Fruit fly (Drosophila melanogaster) whole organism, embryonic: ENCODE results near the gene CG18428.
A peak's percentile ranks its signal among the peaks of the same experiment; 100 is the strongest.

ENCODE experiments used
- CG10462 ChIP-seq: fragments of 200-800 bp; sonication (Bioruptor generic); optimal IDR thresholded peaks from 2 replicates; lab custom pipeline; 2016; ENCODE audit warnings: missing biosample characterization, missing genetic modification characterization
- CG10959 ChIP-seq: fragments of 200-800 bp; sonication (Bioruptor generic); IDR thresholded peaks from 2 replicates; pipeline ENCODE4 v1.3.6; 2022; ENCODE audit warnings: missing biosample characterization, missing genetic modification characterization
- CG11695 ChIP-seq: fragments of 200-800 bp; sonication (Bioruptor generic); IDR thresholded peaks from 3 replicates; pipeline ENCODE4 v1.3.6; 2022; ENCODE audit warnings: missing biosample characterization, missing genetic modification characterization
- CG12155 ChIP-seq: fragments of 200-800 bp; sonication (Bioruptor generic); optimal IDR thresholded peaks from 3 replicates; lab custom pipeline; 2016; ENCODE audit warnings: missing biosample characterization, missing genetic modification characterization
- CG14050 ChIP-seq: fragments of 200-800 bp; sonication (Bioruptor generic); IDR thresholded peaks from 3 replicates; pipeline ENCODE4 v1.3.6; 2022; ENCODE audit warnings: missing biosample characterization, missing genetic modification characterization
- CG16815 ChIP-seq: fragments of 200-800 bp; sonication (Bioruptor generic); optimal IDR thresholded peaks from 3 replicates; lab custom pipeline; 2017; ENCODE audit warnings: missing biosample characterization, mild to moderate bottlenecking, missing genetic modification characterization
- CG3065 ChIP-seq: fragments of 200-800 bp; sonication (Bioruptor generic); optimal IDR thresholded peaks from 2 replicates; lab custom pipeline; 2016; ENCODE audit warnings: missing biosample characterization, missing genetic modification characterization
- CG31365 ChIP-seq: fragments of 200-800 bp; sonication (Bioruptor generic); optimal IDR thresholded peaks from 2 replicates; lab custom pipeline; 2018; ENCODE audit warnings: missing biosample characterization, mild to moderate bottlenecking, missing genetic modification characterization
- CG32772 ChIP-seq: fragments of 200-800 bp; sonication (Bioruptor generic); IDR thresholded peaks from 2 replicates; pipeline ENCODE4 v1.3.6; 2022; ENCODE audit warnings: missing biosample characterization, missing genetic modification characterization
- CG3838 ChIP-seq: fragments of 200-800 bp; sonication (Bioruptor generic); optimal IDR thresholded peaks from 3 replicates; lab custom pipeline; 2016; ENCODE audit warnings: missing biosample characterization, missing genetic modification characterization
- CG42726 ChIP-seq: fragments of 200-800 bp; sonication (Bioruptor generic); IDR thresholded peaks from 2 replicates; pipeline ENCODE4 v1.3.6; 2022; ENCODE audit warnings: missing biosample characterization, missing genetic modification characterization; ENCODE audit not compliant: partially characterized antibody
- CG4328 ChIP-seq: fragments of 200-800 bp; sonication (Bioruptor generic); optimal IDR thresholded peaks from 3 replicates; lab custom pipeline; 2017; ENCODE audit warnings: missing biosample characterization, missing genetic modification reagents, missing genetic modification characterization
- CG6683 ChIP-seq: fragments of 200-800 bp; sonication (Bioruptor generic); optimal IDR thresholded peaks from 2 replicates; lab custom pipeline; 2017; ENCODE audit warnings: missing biosample characterization, mild to moderate bottlenecking, missing genetic modification characterization, missing genetic modification reagents
- CG7271 ChIP-seq: fragments of 200-800 bp; sonication (Bioruptor generic); optimal IDR thresholded peaks from 2 replicates; lab custom pipeline; 2018; ENCODE audit warnings: missing biosample characterization, mild to moderate bottlenecking, missing genetic modification characterization, moderate library complexity
- CG7987 ChIP-seq: fragments of 200-800 bp; sonication (Bioruptor generic); optimal IDR thresholded peaks from 2 replicates; lab custom pipeline; 2018; ENCODE audit warnings: missing biosample characterization, mild to moderate bottlenecking, missing genetic modification characterization, moderate library complexity
- CG9437 ChIP-seq: fragments of 200-800 bp; sonication (Bioruptor generic); optimal IDR thresholded peaks from 2 replicates; lab custom pipeline; 2018; ENCODE audit warnings: missing biosample characterization, mild to moderate bottlenecking, missing genetic modification characterization
- CG9609 ChIP-seq: fragments of 200-800 bp; sonication (Bioruptor generic); optimal IDR thresholded peaks from 3 replicates; lab custom pipeline; 2016; ENCODE audit warnings: missing biosample characterization, missing genetic modification characterization
- Chrac-16 ChIP-seq: fragments of 200-800 bp; sonication (Bioruptor generic); optimal IDR thresholded peaks from 3 replicates; lab custom pipeline; 2016; ENCODE audit warnings: missing biosample characterization, missing genetic modification characterization
- D19A ChIP-seq: fragments of 200-800 bp; optimal IDR thresholded peaks from 3 replicates; lab custom pipeline; 2019; ENCODE audit warnings: missing biosample characterization, mild to moderate bottlenecking, missing genetic modification characterization, moderate library complexity
- Dek ChIP-seq: fragments of 200-800 bp; sonication (Bioruptor generic); optimal IDR thresholded peaks from 3 replicates; lab custom pipeline; 2019; ENCODE audit warnings: missing biosample characterization, mild to moderate bottlenecking, missing genetic modification characterization, moderate library complexity
- Ets65A ChIP-seq: fragments of 200-800 bp; sonication (Bioruptor generic); peaks from one replicate; lab custom pipeline; 2016; ENCODE audit warnings: missing biosample characterization, missing genetic modification characterization
- Fer2 ChIP-seq: fragments of 200-800 bp; sonication (Bioruptor generic); optimal IDR thresholded peaks from 2 replicates; lab custom pipeline; 2018; ENCODE audit warnings: missing biosample characterization, mild to moderate bottlenecking, missing genetic modification characterization, moderate library complexity
- Hand ChIP-seq: fragments of 200-800 bp; sonication (Bioruptor generic); optimal IDR thresholded peaks from 2 replicates; lab custom pipeline; 2017; ENCODE audit warnings: mild to moderate bottlenecking, missing biosample characterization, missing genetic modification reagents, missing genetic modification characterization
- NC2β ChIP-seq: fragments of 200-800 bp; sonication (Bioruptor generic); optimal IDR thresholded peaks from 2 replicates; lab custom pipeline; 2016; ENCODE audit warnings: missing biosample characterization, missing genetic modification characterization
- Nf-YA ChIP-seq: fragments of 200-800 bp; sonication (Bioruptor generic); IDR thresholded peaks from 2 replicates; pipeline ENCODE4 v1.3.6; 2022; ENCODE audit warnings: missing biosample characterization, missing genetic modification characterization
- Pdp1 ChIP-seq, 2 experiments: fragments of 200-800 bp; sonication (Bioruptor generic); optimal IDR thresholded peaks; 3 replicates each; lab custom pipeline; 2016; ENCODE audit warnings: missing biosample characterization in 2 of 2, missing genetic modification characterization in 2 of 2, mild to moderate bottlenecking in 1 of 2, moderate library complexity in 1 of 2
- Spps ChIP-seq: fragments of 200-800 bp; sonication (Bioruptor generic); optimal IDR thresholded peaks from 2 replicates; lab custom pipeline; 2018; ENCODE audit warnings: missing biosample characterization, mild to moderate bottlenecking, missing genetic modification characterization
- TFAM ChIP-seq: fragments of 200-800 bp; sonication (Bioruptor generic); optimal IDR thresholded peaks from 2 replicates; lab custom pipeline; 2017; ENCODE audit warnings: missing biosample characterization, missing genetic modification characterization, inconsistent platforms
- abd-A ChIP-seq: fragments of 200-800 bp; sonication (Bioruptor generic); optimal IDR thresholded peaks from 3 replicates; lab custom pipeline; 2019; ENCODE audit warnings: missing biosample characterization, mild to moderate bottlenecking, missing genetic modification characterization, moderate library complexity
- ac ChIP-seq: fragments of 200-800 bp; sonication (Bioruptor generic); optimal IDR thresholded peaks from 3 replicates; lab custom pipeline; 2017; ENCODE audit warnings: missing biosample characterization, mild to moderate bottlenecking, missing genetic modification characterization
- crp ChIP-seq, 2 experiments: fragments of 200-800 bp; sonication (Bioruptor generic); optimal IDR thresholded peaks; 2 replicates in 1 of 2; 3 replicates in 1 of 2; lab custom pipeline; 2017; ENCODE audit warnings: missing biosample characterization in 2 of 2, missing genetic modification characterization in 2 of 2, mild to moderate bottlenecking in 1 of 2, moderate library complexity in 1 of 2
- danr ChIP-seq: fragments of 200-800 bp; sonication (Bioruptor generic); IDR thresholded peaks from 2 replicates; pipeline ENCODE4 v1.3.6; 2022; ENCODE audit warnings: missing biosample characterization, missing genetic modification characterization
- fd102C ChIP-seq: fragments of 200-800 bp; sonication (Bioruptor generic); optimal IDR thresholded peaks from 2 replicates; lab custom pipeline; 2018; ENCODE audit warnings: missing biosample characterization, mild to moderate bottlenecking, missing genetic modification characterization, moderate library complexity
- fd3F ChIP-seq: fragments of 200-800 bp; sonication (Bioruptor generic); optimal IDR thresholded peaks from 2 replicates; lab custom pipeline; 2018; ENCODE audit warnings: missing biosample characterization, mild to moderate bottlenecking, missing genetic modification characterization, moderate library complexity
- fd96Cb ChIP-seq: fragments of 200-800 bp; sonication (Bioruptor generic); optimal IDR thresholded peaks from 2 replicates; lab custom pipeline; 2018; ENCODE audit warnings: missing biosample characterization, mild to moderate bottlenecking, missing genetic modification characterization, moderate library complexity
- ftz-f1 ChIP-seq: fragments of 200-800 bp; sonication (Bioruptor generic); optimal IDR thresholded peaks from 2 replicates; lab custom pipeline; 2016; ENCODE audit warnings: missing biosample characterization, missing genetic modification characterization
- gem ChIP-seq: fragments of 200-800 bp; sonication (Bioruptor generic); optimal IDR thresholded peaks from 2 replicates; lab custom pipeline; 2019; ENCODE audit warnings: missing biosample characterization, mild to moderate bottlenecking, missing genetic modification characterization, moderate library complexity
- gt ChIP-seq: fragments of 200-800 bp; sonication (Bioruptor generic); IDR thresholded peaks from 2 replicates; pipeline ENCODE4 v1.3.6; 2022; ENCODE audit warnings: missing biosample characterization, missing genetic modification characterization
- her ChIP-seq: fragments of 200-800 bp; sonication (Bioruptor generic); optimal IDR thresholded peaks from 2 replicates; lab custom pipeline; 2016; ENCODE audit warnings: missing biosample characterization, missing genetic modification characterization
- insv ChIP-seq, 2 experiments: fragments of 200-800 bp; sonication (Bioruptor generic); optimal IDR thresholded peaks; 3 replicates each; lab custom pipeline; 2016 to 2018; ENCODE audit warnings: missing biosample characterization in 2 of 2, missing genetic modification characterization in 2 of 2
- jigr1 ChIP-seq: fragments of 200-800 bp; sonication (Bioruptor generic); IDR thresholded peaks from 3 replicates; pipeline ENCODE4 v1.3.6; 2022; ENCODE audit warnings: missing biosample characterization, missing genetic modification characterization
- nom ChIP-seq: fragments of 200-800 bp; sonication (Bioruptor generic); optimal IDR thresholded peaks from 2 replicates; lab custom pipeline; 2017; ENCODE audit warnings: missing biosample characterization, missing genetic modification characterization, mild to moderate bottlenecking, moderate library complexity, missing genetic modification reagents
- odd ChIP-seq: fragments of 200-800 bp; sonication (Bioruptor generic); optimal IDR thresholded peaks from 2 replicates; lab custom pipeline; 2017; ENCODE audit warnings: missing biosample characterization, mild to moderate bottlenecking, missing genetic modification characterization
- org-1 ChIP-seq: fragments of 200-800 bp; sonication (Bioruptor generic); optimal IDR thresholded peaks from 2 replicates; lab custom pipeline; 2017; ENCODE audit warnings: missing biosample characterization, missing genetic modification characterization
- peb ChIP-seq: fragments of 200-800 bp; sonication (Bioruptor generic); IDR thresholded peaks from 2 replicates; pipeline ENCODE4 v1.3.6; 2022; ENCODE audit warnings: missing biosample characterization, missing genetic modification characterization
- pum ChIP-seq: fragments of 200-800 bp; sonication (Bioruptor generic); optimal IDR thresholded peaks from 2 replicates; lab custom pipeline; 2016; ENCODE audit warnings: missing biosample characterization, missing genetic modification characterization
- salm ChIP-seq: fragments of 200-800 bp; sonication (Bioruptor generic); optimal IDR thresholded peaks from 2 replicates; lab custom pipeline; 2018; ENCODE audit warnings: missing biosample characterization, mild to moderate bottlenecking, missing genetic modification characterization
- slbo ChIP-seq: fragments of 200-800 bp; sonication (Bioruptor generic); IDR thresholded peaks from 2 replicates; pipeline ENCODE4 v1.3.6; 2022; ENCODE audit warnings: missing biosample characterization, missing genetic modification characterization
- tgo ChIP-seq: fragments of 200-800 bp; sonication (Bioruptor generic); IDR thresholded peaks from 3 replicates; pipeline ENCODE4 v1.3.6; 2022; ENCODE audit warnings: missing biosample characterization, missing genetic modification characterization
- tio ChIP-seq: fragments of 200-800 bp; sonication (Bioruptor generic); optimal IDR thresholded peaks from 2 replicates; lab custom pipeline; 2017; ENCODE audit warnings: missing biosample characterization, missing genetic modification characterization, inconsistent platforms
- trem ChIP-seq: fragments of 200-800 bp; optimal IDR thresholded peaks from 3 replicates; lab custom pipeline; 2019; ENCODE audit warnings: missing biosample characterization, mild to moderate bottlenecking, missing genetic modification characterization, moderate library complexity

CG18428 gene

dm6 chr3R:24091653-24092052 is 17.5 kb upstream of the CG18428 start (continued):
- TF ChIP-seq nom (GFP tag; lab: Kevin White, UChicago): no peak
- TF ChIP-seq CG3838 (GFP tag; lab: Kevin White, UChicago): no peak
- TF ChIP-seq CG16815 (GFP tag; lab: Kevin White, UChicago): no peak
- TF ChIP-seq tgo (GFP tag; lab: Robert Waterston, UW): no peak
- no peak for TF ChIP-seq D19A (tag; lab: Kevin White, UChicago)
- TF ChIP-seq CG10959 (GFP tag; lab: Robert Waterston, UW): no peak
- no peak for TF ChIP-seq CG10462 (GFP tag; lab: Kevin White, UChicago)
- no peak for TF ChIP-seq abd-A (tag; lab: Kevin White, UChicago)
- no peak for TF ChIP-seq Spps (tag; lab: Kevin White, UChicago)
- no peak for TF ChIP-seq salm
- TF ChIP-seq CG12155 (GFP tag; lab: Kevin White, UChicago): no peak
- no peak for TF ChIP-seq CG14050 (GFP tag; lab: Robert Waterston, UW)
- TF ChIP-seq CG9609: no peak
- no peak for TF ChIP-seq CG7271
- TF ChIP-seq Dek (tag; lab: Kevin White, UChicago): peak; percentile 27
- TF ChIP-seq Pdp1 (GFP tag; optimal IDR thresholded peaks at IDR 0.05; lab: Kevin White, UChicago): peak in 1 of 2 experiments; percentile 2
- no peak for TF ChIP-seq danr (GFP tag; lab: Robert Waterston, UW)
- TF ChIP-seq fd3F (GFP tag; lab: Kevin White, UChicago): no peak
- no peak for TF ChIP-seq trem (tag; lab: Kevin White, UChicago)
- no peak for TF ChIP-seq her (GFP tag; lab: Kevin White, UChicago)
- TF ChIP-seq crp (GFP tag; optimal IDR thresholded peaks at IDR 0.05; lab: Kevin White, UChicago): no peak
- TF ChIP-seq pum (GFP tag; lab: Kevin White, UChicago): no peak
- TF ChIP-seq CG31365 (tag; lab: Kevin White, UChicago): no peak
- no peak for TF ChIP-seq Fer2 (tag; lab: Kevin White, UChicago)
- TF ChIP-seq slbo (GFP tag; lab: Robert Waterston, UW): peak; percentile 46; the same call in 1 of the 2 replicates
- TF ChIP-seq org-1 (GFP tag; lab: Kevin White, UChicago): no peak
- TF ChIP-seq CG3065 (GFP tag; lab: Kevin White, UChicago): no peak
- no peak for TF ChIP-seq jigr1 (GFP tag; lab: Robert Waterston, UW)
- peak; percentile 31 for TF ChIP-seq Hand
- TF ChIP-seq CG42726 (GFP tag; lab: Robert Waterston, UW): no peak
- no peak for TF ChIP-seq CG6683
- no peak for TF ChIP-seq odd (GFP tag; lab: Kevin White, UChicago)
- TF ChIP-seq CG11695 (GFP tag; lab: Robert Waterston, UW): peak; percentile 18; the same call in 1 of the 3 replicates
- no peak for TF ChIP-seq CG9437 (GFP tag; lab: Kevin White, UChicago)
- TF ChIP-seq fd102C: no peak
- no peak for TF ChIP-seq Chrac-16 (GFP tag; lab: Kevin White, UChicago)
- no peak for TF ChIP-seq fd96Cb (tag; lab: Kevin White, UChicago)
- TF ChIP-seq tio: no peak
- no peak for TF ChIP-seq ac
- TF ChIP-seq TFAM: no peak
- TF ChIP-seq CG7987 (GFP tag; lab: Kevin White, UChicago): no peak
- no peak for TF ChIP-seq ftz-f1 (GFP tag; lab: Kevin White, UChicago)
- TF ChIP-seq CG4328 (GFP tag; lab: Kevin White, UChicago): no peak
- no peak for TF ChIP-seq insv (GFP tag; optimal IDR thresholded peaks at IDR 0.05; lab: Kevin White, UChicago)
- TF ChIP-seq Ets65A (GFP tag; lab: Kevin White, UChicago): peak; percentile 72
- 0 out of 2 replicates have a peak, but pooled peaks have one; percentile 17 for TF ChIP-seq peb
- peak; percentile 39 for TF ChIP-seq gem
- no peak for TF ChIP-seq gt (GFP tag; lab: Robert Waterston, UW)
- no peak for TF ChIP-seq NC2β
- no peak for TF ChIP-seq Nf-YA
- 0 out of 2 replicates have a peak, but pooled peaks have one; percentile 22 for TF ChIP-seq CG32772 (GFP tag; lab: Robert Waterston, UW)
